Fruit fly (Drosophila melanogaster): ENCODE results near the gene CG33543.

dm6 chr2L:2039458-2039857, 33.3 kb upstream of the CG33543 start:
- TF ChIP-seq h (optimal IDR thresholded peaks at IDR 0.05) (no peak), ttk (optimal IDR thresholded peaks at IDR 0.05) (no peak), Sin3A (optimal IDR thresholded peaks at IDR 0.05) (no peak), Myc (optimal IDR thresholded peaks at IDR 0.05) (no peak)
